Worm (Caenorhabditis elegans): ENCODE measurements around the gene ugt-4.

Gene ugt-4

DNA sequence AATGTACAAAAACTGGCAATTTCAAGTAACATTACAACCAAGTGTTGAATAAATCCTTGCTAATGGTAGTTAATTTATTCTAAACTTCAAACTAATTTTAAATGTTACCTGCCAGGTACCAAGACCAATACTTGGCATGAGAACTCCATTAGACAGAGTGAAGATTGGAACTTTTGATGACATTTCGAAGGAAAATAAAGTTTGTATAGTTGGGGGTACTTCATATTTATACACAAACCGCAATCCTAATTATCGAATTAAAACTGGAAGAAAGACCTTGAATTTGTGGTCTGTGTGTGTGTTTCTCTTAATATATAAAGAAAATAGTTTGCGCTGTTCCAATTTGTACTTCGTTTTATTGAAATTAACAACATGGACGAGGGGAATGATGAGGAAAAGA lies 14.7 kb upstream of the ugt-4 start, which contains the start of gene ZC443.1:
Gene ZC443.1, minus strand, starts transcription at position 205 of the 400 bp plus-strand sequence.
- TF ChIP-seq ceh-16 (tag; optimal IDR thresholded peaks at IDR 0.05) (no peak), ztf-11 (tag; optimal IDR thresholded peaks at IDR 0.05) (no peak), elt-3 (tag; optimal IDR thresholded peaks at IDR 0.05) (no peak), blmp-1 (tag; optimal IDR thresholded peaks at IDR 0.05; ENCODE audit: insufficient read depth) (no peak), Y55F3AM.14 (GFP tag; optimal IDR thresholded peaks at IDR 0.05) (no peak), crh-2 (tag; optimal IDR thresholded peaks at IDR 0.05) (no peak), nhr-129 (tag; optimal IDR thresholded peaks at IDR 0.05) (no peak), alr-1 (tag; optimal IDR thresholded peaks at IDR 0.05) (no peak), mdl-1 (tag; optimal IDR thresholded peaks at IDR 0.05) (no peak), zag-1 (tag; optimal IDR thresholded peaks at IDR 0.05) (no peak), nhr-237 (tag; optimal IDR thresholded peaks at IDR 0.05) (no peak)

DNA sequence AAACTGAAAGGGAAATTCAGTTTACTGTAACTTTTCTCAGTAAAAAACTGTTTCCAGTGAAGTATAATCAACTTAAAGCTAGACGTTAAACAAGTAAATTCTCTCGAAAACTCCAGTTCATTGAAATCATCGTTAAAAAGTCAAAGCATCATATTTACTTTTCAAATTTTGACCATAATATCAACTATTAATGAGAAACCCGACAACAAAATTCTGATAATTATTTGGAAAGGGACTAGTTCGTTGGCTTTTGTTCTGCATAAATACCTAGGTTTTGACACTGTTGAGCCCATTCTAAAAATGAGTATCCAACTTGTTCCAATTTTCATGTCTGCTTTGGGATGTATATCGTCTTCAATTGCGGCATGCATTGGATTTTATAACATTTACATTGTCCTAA lies 11.1 kb upstream of the ugt-4 start, which contains the start of gene ZC443.7:
Gene ZC443.7, plus strand, starts transcription at position 301 of the 400 bp plus-strand sequence.
- TF ChIP-seq mab-5 (tag; optimal IDR thresholded peaks at IDR 0.05) (no peak), sem-4 (tag; optimal IDR thresholded peaks at IDR 0.05) (no peak), nhr-12 (tag; optimal IDR thresholded peaks at IDR 0.05) (no peak), lin-39 (tag; optimal IDR thresholded peaks at IDR 0.05) (no peak), Y55F3AM.14 (GFP tag; optimal IDR thresholded peaks at IDR 0.05) (no peak), egl-27 (tag; optimal IDR thresholded peaks at IDR 0.05) (no peak), lsy-2 (tag; optimal IDR thresholded peaks at IDR 0.05) (no peak), nhr-21 (tag; optimal IDR thresholded peaks at IDR 0.05) (no peak), lin-11 (tag; optimal IDR thresholded peaks at IDR 0.05) (no peak), C34F6.9 (tag; optimal IDR thresholded peaks at IDR 0.05) (no peak), lin-13 (GFP tag; optimal IDR thresholded peaks at IDR 0.05) (no peak), R02D3.7 (tag; optimal IDR thresholded peaks at IDR 0.05) (no peak), nhr-129 (tag; optimal IDR thresholded peaks at IDR 0.05) (no peak), elt-1 (tag; optimal IDR thresholded peaks at IDR 0.05) (no peak)

DNA sequence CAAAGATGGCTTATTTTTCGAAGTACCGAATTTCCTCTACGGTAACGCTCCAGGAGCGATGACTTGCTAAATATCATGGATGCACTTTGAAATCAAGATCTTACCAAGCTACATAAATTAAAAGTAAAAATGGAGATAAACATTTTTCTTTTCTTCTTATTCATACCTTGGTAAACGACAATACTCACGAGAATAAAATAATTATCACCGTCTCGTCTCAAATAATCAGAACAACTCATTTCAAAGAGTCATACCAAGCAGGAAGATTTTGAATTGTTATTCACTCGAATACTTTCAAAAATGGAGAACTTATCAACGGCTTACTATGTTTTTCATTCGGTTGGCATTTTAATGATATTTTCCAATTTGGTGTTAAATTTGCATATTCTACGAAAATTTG lies 8.1 kb upstream of the ugt-4 start, which contains the start of gene srbc-45:
Gene srbc-45, plus strand, starts transcription at position 301 of the 400 bp plus-strand sequence.
- TF ChIP-seq nhr-10 (tag; optimal IDR thresholded peaks at IDR 0.05) (no peak), snpc-4 (tag; optimal IDR thresholded peaks at IDR 0.05) (no peak)

DNA sequence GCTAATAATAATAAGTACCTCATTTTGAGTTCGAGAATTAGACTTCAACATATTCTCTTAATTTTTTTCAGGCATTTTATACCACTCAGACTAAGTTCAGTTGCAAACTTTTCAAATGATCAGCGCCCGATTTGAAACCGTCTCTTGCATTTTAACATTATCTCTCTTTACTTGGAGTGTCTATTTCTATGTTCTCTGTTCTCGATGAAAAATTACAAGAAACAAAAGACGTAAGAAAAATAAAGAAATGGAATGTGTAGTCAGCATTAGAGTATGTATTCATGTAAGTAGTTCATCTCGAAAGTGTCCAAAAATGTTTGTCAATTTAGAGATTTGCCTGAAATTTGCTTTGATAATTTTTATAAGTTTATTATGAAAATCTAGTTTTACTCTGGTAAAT lies 5.0 kb upstream of the ugt-4 start, which contains the start of gene ugt-3:
Gene ugt-3, minus strand, starts transcription at position 101 of the 400 bp plus-strand sequence.
- TF ChIP-seq elt-3 (tag; optimal IDR thresholded peaks at IDR 0.05) (no peak), ztf-11 (tag; optimal IDR thresholded peaks at IDR 0.05) (no peak), nhr-11 (tag; optimal IDR thresholded peaks at IDR 0.05) (no peak), nhr-77 (tag; optimal IDR thresholded peaks at IDR 0.05) (no peak), blmp-1 (tag; optimal IDR thresholded peaks at IDR 0.05; ENCODE audit: insufficient read depth) (no peak), nhr-21 (tag; optimal IDR thresholded peaks at IDR 0.05) (no peak), fos-1 (tag; optimal IDR thresholded peaks at IDR 0.05) (no peak), nhr-237 (tag; optimal IDR thresholded peaks at IDR 0.05) (no peak), skn-1 (tag; optimal IDR thresholded peaks at IDR 0.05) (no peak), nhr-6 (tag; optimal IDR thresholded peaks at IDR 0.05) (no peak), egl-27 (tag; optimal IDR thresholded peaks at IDR 0.05) (no peak), zag-1 (tag; optimal IDR thresholded peaks at IDR 0.05) (no peak), nhr-25 (tag; optimal IDR thresholded peaks at IDR 0.05) (no peak), unc-62 (GFP tag; optimal IDR thresholded peaks at IDR 0.05) (no peak), nhr-10 (tag; optimal IDR thresholded peaks at IDR 0.05) (no peak), mdl-1 (tag; optimal IDR thresholded peaks at IDR 0.05) (no peak), elt-1 (tag; optimal IDR thresholded peaks at IDR 0.05) (no peak), snpc-4 (tag; optimal IDR thresholded peaks at IDR 0.05) (no peak)

DNA sequence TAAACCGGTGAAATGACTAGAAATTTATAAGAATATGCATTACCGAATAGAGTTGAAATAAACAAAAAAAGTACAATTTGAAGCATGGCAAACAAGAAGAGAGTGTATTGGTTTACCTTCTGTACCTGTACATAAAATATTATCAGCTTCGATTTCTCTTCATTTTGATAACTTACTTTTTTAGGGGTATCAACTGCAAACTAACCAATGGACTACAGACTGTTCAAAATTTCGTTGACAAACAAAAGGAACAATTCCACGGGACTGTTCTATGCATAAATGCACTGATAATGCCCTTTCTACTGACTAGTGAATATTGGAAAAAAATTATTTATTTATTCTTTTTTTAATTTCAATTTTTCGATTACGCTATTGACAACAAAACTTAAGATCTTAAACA lies 2.9 kb upstream of the ugt-4 start, which contains the start of gene ugt-6:
Gene ugt-6, minus strand, starts transcription at position 233 of the 400 bp plus-strand sequence.
- no peak for TF ChIP-seq nhr-10 (tag; optimal IDR thresholded peaks at IDR 0.05)

- TF ChIP-seq lin-13 (GFP tag; optimal IDR thresholded peaks at IDR 0.05) (no peak), nhr-25 (tag; optimal IDR thresholded peaks at IDR 0.05) (no peak), mdl-1 (tag; optimal IDR thresholded peaks at IDR 0.05) (no peak), elt-1 (tag; optimal IDR thresholded peaks at IDR 0.05) (no peak), ztf-4 (tag; optimal IDR thresholded peaks at IDR 0.05) (no peak), Y55F3AM.14 (GFP tag; optimal IDR thresholded peaks at IDR 0.05) (no peak), unc-55 (GFP tag; optimal IDR thresholded peaks at IDR 0.05) (no peak), blmp-1 (tag; optimal IDR thresholded peaks at IDR 0.05; ENCODE audit: insufficient read depth) (no peak), nhr-10 (tag; optimal IDR thresholded peaks at IDR 0.05) (no peak), aly-2 (tag; optimal IDR thresholded peaks at IDR 0.05) (no peak)
Observed at ce11 chrV:12796908-12797490, 1.9 kb upstream of the ugt-4 start.
